Worm (Caenorhabditis elegans): ENCODE results near the gene sqv-6.

sqv-6 gene

DNA sequence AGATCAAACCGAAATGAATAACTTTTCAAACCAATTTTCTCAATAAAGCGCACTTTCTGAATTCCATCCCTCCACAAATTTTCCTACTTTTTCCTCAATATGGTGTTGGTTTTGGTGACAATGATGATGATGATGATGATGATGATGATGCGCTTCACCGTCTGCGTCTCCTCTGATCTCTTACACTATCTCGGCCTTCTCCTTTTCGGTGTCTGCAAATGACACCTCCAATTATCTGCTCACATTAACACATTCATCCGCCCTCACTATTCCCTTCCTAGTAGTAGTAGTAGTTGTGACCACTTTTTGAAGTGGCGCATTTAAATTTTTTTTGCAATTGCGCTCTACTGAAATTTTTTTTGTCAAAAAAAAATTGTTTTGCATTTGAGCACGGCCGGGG is 14.0 kb upstream of the sqv-6 start:
- TF ChIP-seq unc-55 (GFP tag; optimal IDR thresholded peaks at IDR 0.05) (peak; percentile 42), nhr-232 (tag; optimal IDR thresholded peaks at IDR 0.05) (no peak), ztf-16 (tag; optimal IDR thresholded peaks at IDR 0.05) (no peak), eyg-1 (tag; optimal IDR thresholded peaks at IDR 0.05) (no peak), ceh-9 (tag; optimal IDR thresholded peaks at IDR 0.05) (no peak), sox-2 (GFP tag; IDR thresholded peaks at IDR 0.05) (no peak), ceh-31 (tag; optimal IDR thresholded peaks at IDR 0.05) (peak; percentile 21)

ce11 chrV:977853-978252 is 13.3 kb upstream of the sqv-6 start:
- TF ChIP-seq hlh-13 (GFP tag; optimal IDR thresholded peaks at IDR 0.05) (no peak), ceh-2 (tag; optimal IDR thresholded peaks at IDR 0.05) (no peak), fkh-6 (tag; optimal IDR thresholded peaks at IDR 0.05) (no peak), zip-5 (tag; optimal IDR thresholded peaks at IDR 0.05) (no peak), ceh-45 (GFP tag; IDR thresholded peaks at IDR 0.05) (no peak), che-1 (tag; optimal IDR thresholded peaks at IDR 0.05) (no peak), rnt-1 (tag; optimal IDR thresholded peaks at IDR 0.05) (no peak), ceh-34 (tag; optimal IDR thresholded peaks at IDR 0.05) (no peak), mec-3 (tag; optimal IDR thresholded peaks at IDR 0.05; ENCODE audit: borderline replicate concordance) (no peak), unc-42 (tag; optimal IDR thresholded peaks at IDR 0.05) (no peak), ceh-48 (tag; optimal IDR thresholded peaks at IDR 0.05) (no peak), ceh-24 (tag; optimal IDR thresholded peaks at IDR 0.05) (no peak)

ce11 chrV:976498-977063 is 12.0 kb upstream of the sqv-6 start:
- TF ChIP-seq C38D4.7 (GFP tag; optimal IDR thresholded peaks at IDR 0.05): no peak
- no peak for TF ChIP-seq pqm-1 (tag; optimal IDR thresholded peaks at IDR 0.05)
- no peak for TF ChIP-seq dmd-4 (tag; optimal IDR thresholded peaks at IDR 0.05; ENCODE audit: borderline replicate concordance)
- no peak for TF ChIP-seq tbx-2 (tag; optimal IDR thresholded peaks at IDR 0.05)
- no peak for TF ChIP-seq zip-5 (tag; optimal IDR thresholded peaks at IDR 0.05)
- no peak for TF ChIP-seq ceh-24 (tag; optimal IDR thresholded peaks at IDR 0.05)
- no peak for TF ChIP-seq ceh-14 (tag; optimal IDR thresholded peaks at IDR 0.05)
- TF ChIP-seq unc-55 (GFP tag; optimal IDR thresholded peaks at IDR 0.05): no peak
- no peak for TF ChIP-seq nhr-232 (tag; optimal IDR thresholded peaks at IDR 0.05)
- TF ChIP-seq ceh-30 (tag; optimal IDR thresholded peaks at IDR 0.05): no peak
- TF ChIP-seq ceh-48 (tag; optimal IDR thresholded peaks at IDR 0.05): no peak

- TF ChIP-seq dmd-4 (tag; optimal IDR thresholded peaks at IDR 0.05; ENCODE audit: borderline replicate concordance): no peak
- no peak for TF ChIP-seq ceh-6 (GFP tag; optimal IDR thresholded peaks at IDR 0.05)
- no peak for TF ChIP-seq dve-1 (tag; optimal IDR thresholded peaks at IDR 0.05)
- TF ChIP-seq pros-1 (tag; optimal IDR thresholded peaks at IDR 0.05): no peak
- TF ChIP-seq fax-1 (tag; optimal IDR thresholded peaks at IDR 0.05): no peak
- TF ChIP-seq ceh-48 (tag; optimal IDR thresholded peaks at IDR 0.05): no peak
- peak; percentile 25 for TF ChIP-seq sdc-2 (tag; optimal IDR thresholded peaks at IDR 0.05)
- peak; percentile 66 for TF ChIP-seq ceh-31 (tag; optimal IDR thresholded peaks at IDR 0.05)
- TF ChIP-seq tbx-2 (tag; optimal IDR thresholded peaks at IDR 0.05): peak; percentile 30
- TF ChIP-seq rnt-1 (tag; optimal IDR thresholded peaks at IDR 0.05): no peak
- TF ChIP-seq T23F11.4 (GFP tag; optimal IDR thresholded peaks at IDR 0.05): no peak
- TF ChIP-seq F13H6.1 (tag; optimal IDR thresholded peaks at IDR 0.05): peak; percentile 69
- peak; percentile 34 for TF ChIP-seq hlh-30 (tag; optimal IDR thresholded peaks at IDR 0.05; ENCODE audit: insufficient read depth)
- peak; percentile 43 for TF ChIP-seq ceh-19 (GFP tag; optimal IDR thresholded peaks at IDR 0.05)
- TF ChIP-seq zip-5 (tag; optimal IDR thresholded peaks at IDR 0.05): no peak
- no peak for TF ChIP-seq hlh-15 (tag; optimal IDR thresholded peaks at IDR 0.05)
- no peak for TF ChIP-seq che-1 (tag; optimal IDR thresholded peaks at IDR 0.05)
- no peak for TF ChIP-seq pha-4 (tag; optimal IDR thresholded peaks at IDR 0.05)
- no peak for TF ChIP-seq lim-6 (tag; optimal IDR thresholded peaks at IDR 0.05)
- no peak for TF ChIP-seq gmeb-2 (tag; optimal IDR thresholded peaks at IDR 0.05)
- TF ChIP-seq C08G9.2 (tag; optimal IDR thresholded peaks at IDR 0.05): no peak
- peak; percentile 79 for TF ChIP-seq nfya-1 (tag; optimal IDR thresholded peaks at IDR 0.05)
- TF ChIP-seq ahr-1 (tag; optimal IDR thresholded peaks at IDR 0.05): no peak
- TF ChIP-seq pat-9 (tag; optimal IDR thresholded peaks at IDR 0.05): no peak
- TF ChIP-seq unc-55 (GFP tag; optimal IDR thresholded peaks at IDR 0.05): peak; percentile 97
- TF ChIP-seq nhr-232 (tag; optimal IDR thresholded peaks at IDR 0.05): no peak
- TF ChIP-seq mec-3 (tag; optimal IDR thresholded peaks at IDR 0.05; ENCODE audit: borderline replicate concordance): no peak
- peak; percentile 75 for TF ChIP-seq hlh-8 (tag; optimal IDR thresholded peaks at IDR 0.05)
- TF ChIP-seq ceh-22 (tag; optimal IDR thresholded peaks at IDR 0.05): no peak
- no peak for TF ChIP-seq ceh-9 (tag; optimal IDR thresholded peaks at IDR 0.05)
- peak; percentile 37 for TF ChIP-seq ceh-2 (tag; optimal IDR thresholded peaks at IDR 0.05)
- no peak for TF ChIP-seq unc-86 (tag; optimal IDR thresholded peaks at IDR 0.05)
Observed at ce11 chrV:975184-975583, 10.6 kb upstream of the sqv-6 start.
